Worm (Caenorhabditis elegans) whole organism, young adult: ENCODE results near the gene W03G11.3.

Experiments used
- B0261.1 ChIP-seq: sonication (generic microtip); optimal IDR thresholded peaks from 2 replicates; lab custom pipeline; 2016; ENCODE audit warnings: mild to moderate bottlenecking, missing genetic modification characterization, moderate library complexity, missing compliant biosample characterization
- F49E8.2 ChIP-seq: sonication (generic microtip); optimal IDR thresholded peaks from 3 replicates; lab custom pipeline; 2017; ENCODE audit warnings: missing genetic modification characterization, mild to moderate bottlenecking, missing compliant biosample characterization, antibody characterized with exemption, moderate library complexity; ENCODE audit not compliant: insufficient read depth
- ama-1 ChIP-seq, 3 experiments: fragments of 150-350 bp in 1 of 3; sonication (generic microtip) in 2 of 3; optimal IDR thresholded peaks; 2 replicates each; lab custom pipeline; 2014 to 2018; ENCODE audit warnings: missing biosample characterization in 2 of 3, missing genetic modification characterization in 2 of 3, missing genetic modification reagents in 2 of 3
- egl-44 ChIP-seq: fragments of 200-800 bp; sonication (Bioruptor generic); IDR thresholded peaks from 2 replicates; pipeline ENCODE4 v1.3.6; 2022; ENCODE audit warnings: missing genetic modification reagents, missing genetic modification characterization, missing compliant biosample characterization
- lag-1 ChIP-seq: fragments of 200-800 bp; sonication (Bioruptor generic); IDR thresholded peaks from 2 replicates; pipeline ENCODE4 v1.3.6; 2022; ENCODE audit warnings: missing genetic modification reagents, missing genetic modification characterization, missing compliant biosample characterization
- snpc-4 ChIP-seq, 5 experiments: fragments of 150-350 bp in 1 of 5; sonication (generic microtip) in 4 of 5; optimal IDR thresholded peaks; 2 replicates each; lab custom pipeline; 2014 to 2018; ENCODE audit warnings: missing genetic modification characterization in 5 of 5, missing biosample characterization in 3 of 5, antibody characterized with exemption in 2 of 5, mild to moderate bottlenecking in 2 of 5, missing compliant biosample characterization in 2 of 5, missing genotype in 2 of 5, moderate library complexity in 2 of 5, missing genetic modification reagents in 1 of 5

ce11 chrX:12093043-12093442, 10.6 kb downstream of the W03G11.3 start, which contains the start of gene W03G11.4:
- no peak for TF ChIP-seq snpc-4 (GFP tag; optimal IDR thresholded peaks at IDR 0.05; lab: Kevin White, UChicago)
- TF ChIP-seq snpc-4 (tag; optimal IDR thresholded peaks at IDR 0.05; lab: Kevin White, UChicago), result no peak
- TF ChIP-seq B0261.1 (tag; lab: Kevin White, UChicago), result no peak
- no peak for TF ChIP-seq egl-44 (GFP tag; lab: Robert Waterston, UW)
- TF ChIP-seq lag-1, result no peak
- TF ChIP-seq F49E8.2 (tag; lab: Kevin White, UChicago), result no peak
- TF ChIP-seq ama-1 (optimal IDR thresholded peaks at IDR 0.05; lab: Kevin White, UChicago), result no peak
- TF ChIP-seq ama-1 (GFP tag; optimal IDR thresholded peaks at IDR 0.05; lab: Kevin White, UChicago), result no peak
